Worm (Caenorhabditis elegans) whole organism, early embryonic: Measurements from ENCODE around the gene F48F5.6.

Experiments used
- ama-1 ChIP-seq: fragments of 150-350 bp; optimal IDR thresholded peaks from 2 replicates; lab custom pipeline; 2014
- ceh-36 ChIP-seq: sonication (generic microtip); optimal IDR thresholded peaks from 2 replicates; lab custom pipeline; 2016; ENCODE audit warnings: missing genetic modification characterization, inconsistent platforms, missing compliant biosample characterization
- ets-7 ChIP-seq: sonication (generic microtip); optimal IDR thresholded peaks from 2 replicates; lab custom pipeline; 2016; ENCODE audit warnings: missing genotype, missing genetic modification characterization, missing compliant biosample characterization

DNA sequence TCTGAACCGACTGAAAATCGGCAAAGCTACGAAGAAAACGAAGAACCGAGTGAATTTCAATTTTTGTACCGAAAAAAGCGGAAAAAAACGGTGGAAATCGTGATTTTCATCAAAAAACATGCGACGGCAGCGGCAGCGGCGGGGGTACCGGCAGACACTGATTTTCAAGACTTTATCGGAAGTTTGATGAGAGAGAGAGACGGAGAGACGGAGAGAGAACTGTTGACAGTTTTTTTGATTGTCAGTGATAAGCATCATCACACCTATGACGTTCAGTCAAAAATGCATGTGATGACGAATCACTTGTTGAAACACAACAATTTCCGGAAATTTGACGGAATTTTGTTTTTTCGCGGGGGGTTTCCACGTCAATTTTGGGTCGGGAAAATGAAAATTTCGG, 39.6 kb downstream of the F48F5.6 start:
- TF ChIP-seq ceh-36 (tag; lab: Kevin White, UChicago), result no peak
- no peak for TF ChIP-seq ets-7
- no peak for TF ChIP-seq ama-1
